Fruit fly (Drosophila melanogaster) whole organism, adult: ENCODE results near the gene CG13875.

Experiments used
- CG11617 ChIP-seq: fragments of 200-800 bp; sonication (Bioruptor generic); optimal IDR thresholded peaks from 2 replicates; lab custom pipeline; 2017; ENCODE audit warnings: mild to moderate bottlenecking, missing biosample characterization, missing genetic modification reagents, missing genetic modification characterization
- CG12768 ChIP-seq: fragments of 200-800 bp; sonication (Bioruptor generic); optimal IDR thresholded peaks from 2 replicates; lab custom pipeline; 2017; ENCODE audit warnings: missing biosample characterization, missing genetic modification characterization, mild to moderate bottlenecking, moderate library complexity, missing genetic modification reagents
- CG14711 ChIP-seq: fragments of 200-800 bp; sonication (Bioruptor generic); optimal IDR thresholded peaks from 2 replicates; lab custom pipeline; 2018; ENCODE audit warnings: missing biosample characterization, mild to moderate bottlenecking, missing genetic modification characterization, moderate library complexity
- CG1620 ChIP-seq: fragments of 200-800 bp; sonication (Bioruptor generic); optimal IDR thresholded peaks from 2 replicates; lab custom pipeline; 2016; ENCODE audit warnings: missing biosample characterization, missing genetic modification characterization
- CG33017 ChIP-seq: fragments of 200-800 bp; sonication (Bioruptor generic); optimal IDR thresholded peaks from 2 replicates; lab custom pipeline; 2018; ENCODE audit warnings: missing biosample characterization, mild to moderate bottlenecking, missing genetic modification characterization, moderate library complexity
- CG5204 ChIP-seq: fragments of 200-800 bp; sonication (Bioruptor generic); optimal IDR thresholded peaks from 2 replicates; lab custom pipeline; 2016; ENCODE audit warnings: missing biosample characterization, missing genetic modification characterization
- CG7045 ChIP-seq: fragments of 200-800 bp; sonication (Bioruptor generic); optimal IDR thresholded peaks from 2 replicates; lab custom pipeline; 2017; ENCODE audit warnings: missing biosample characterization, mild to moderate bottlenecking, missing genetic modification characterization
- CG7101 ChIP-seq: fragments of 200-800 bp; sonication (Bioruptor generic); optimal IDR thresholded peaks from 2 replicates; lab custom pipeline; 2018; ENCODE audit warnings: missing biosample characterization, mild to moderate bottlenecking, missing genetic modification characterization, moderate library complexity
- Clk ChIP-seq: fragments of 200-800 bp; sonication (Bioruptor generic); optimal IDR thresholded peaks from 2 replicates; lab custom pipeline; 2017; ENCODE audit warnings: missing biosample characterization, missing genetic modification characterization
- Crg-1 ChIP-seq: fragments of 200-800 bp; sonication (Bioruptor generic); optimal IDR thresholded peaks from 2 replicates; lab custom pipeline; 2016; ENCODE audit warnings: missing biosample characterization, missing genetic modification characterization
- Hr96 ChIP-seq: fragments of 200-800 bp; sonication (Bioruptor generic); optimal IDR thresholded peaks from 2 replicates; lab custom pipeline; 2016; ENCODE audit warnings: missing biosample characterization, missing genetic modification characterization
- Mnt ChIP-seq: fragments of 200-800 bp; sonication (Bioruptor generic); optimal IDR thresholded peaks from 2 replicates; lab custom pipeline; 2016; ENCODE audit warnings: missing biosample characterization, mild to moderate bottlenecking, missing genetic modification characterization
- bab1 ChIP-seq: fragments of 200-800 bp; sonication (Bioruptor generic); optimal IDR thresholded peaks from 3 replicates; lab custom pipeline; 2019; ENCODE audit warnings: missing biosample characterization, mild to moderate bottlenecking, missing genetic modification characterization, moderate library complexity
- cic ChIP-seq: fragments of 200-800 bp; sonication (Bioruptor generic); optimal IDR thresholded peaks from 2 replicates; lab custom pipeline; 2017; ENCODE audit warnings: missing biosample characterization, mild to moderate bottlenecking, missing genetic modification characterization, moderate library complexity
- cnc ChIP-seq, 2 experiments: fragments of >200 bp; optimal IDR thresholded peaks; 2 replicates each; lab custom pipeline; 2017
- kay ChIP-seq: fragments of 200-800 bp; sonication (Bioruptor generic); peaks from one replicate; lab custom pipeline; 2016; ENCODE audit warnings: missing biosample characterization, missing genetic modification characterization, borderline replicate concordance
- ovo ChIP-seq: fragments of 200-800 bp; sonication (Bioruptor generic); optimal IDR thresholded peaks from 2 replicates; lab custom pipeline; 2016; ENCODE audit warnings: missing biosample characterization, missing genetic modification characterization
- pad ChIP-seq: fragments of 200-800 bp; sonication (Bioruptor generic); optimal IDR thresholded peaks from 3 replicates; lab custom pipeline; 2017; ENCODE audit warnings: missing biosample characterization, missing genetic modification characterization, mild to moderate bottlenecking, moderate library complexity, missing genetic modification reagents
- tj ChIP-seq: fragments of 200-800 bp; sonication (Bioruptor generic); optimal IDR thresholded peaks from 3 replicates; lab custom pipeline; 2017; ENCODE audit warnings: missing biosample characterization, mild to moderate bottlenecking, missing genetic modification characterization, moderate library complexity
- toe ChIP-seq: fragments of 200-800 bp; sonication (Bioruptor generic); optimal IDR thresholded peaks from 2 replicates; lab custom pipeline; 2016; ENCODE audit warnings: missing biosample characterization, missing genetic modification characterization

CG13875 gene

DNA sequence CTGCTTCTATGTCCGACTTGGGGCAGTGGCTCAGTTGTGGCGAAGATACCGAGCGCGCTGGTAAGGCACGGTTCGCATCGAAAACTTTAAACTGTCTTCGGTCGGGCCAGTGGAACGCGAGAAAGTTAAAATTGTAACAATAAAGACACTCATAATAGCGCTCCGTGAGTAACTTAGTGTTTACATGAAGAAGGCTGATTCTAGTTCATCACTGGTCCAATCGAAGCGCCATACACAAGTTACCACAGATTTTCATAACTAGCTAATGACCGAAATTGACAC lies 480 bp downstream of the CG13875 start:
- TF ChIP-seq CG11617 (GFP tag; lab: Kevin White, UChicago) (no peak), tj (GFP tag; lab: Kevin White, UChicago) (no peak), Clk (GFP tag; lab: Kevin White, UChicago) (no peak), Hr96 (GFP tag; lab: Kevin White, UChicago) (no peak), CG1620 (GFP tag; lab: Kevin White, UChicago) (no peak), CG7101 (tag; lab: Kevin White, UChicago) (no peak), bab1 (GFP tag; lab: Kevin White, UChicago) (no peak), CG7045 (GFP tag; lab: Kevin White, UChicago) (no peak), cic (GFP tag; lab: Kevin White, UChicago) (no peak)

DNA sequence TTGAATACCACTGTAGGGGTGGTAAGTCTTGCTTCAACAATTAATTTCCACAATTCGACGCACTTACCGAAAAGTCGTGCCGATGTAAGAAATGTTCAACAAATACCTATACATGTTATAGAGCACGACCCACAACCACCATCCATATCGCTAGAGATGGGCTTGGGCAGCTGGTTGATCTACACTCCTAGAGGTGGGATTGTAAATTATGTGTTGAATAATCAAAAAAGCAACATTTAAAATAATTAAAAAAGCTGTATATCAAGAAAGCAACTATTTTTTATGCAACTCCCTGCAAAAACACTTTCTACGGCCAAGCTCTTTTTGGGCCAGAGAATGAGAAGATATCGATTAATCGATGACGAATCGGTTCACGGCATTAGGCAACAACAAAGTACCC lies 4.5 kb downstream of the CG13875 start, which contains the start of the genes CG34140, Mkp and Mtch:
Gene CG34140, minus strand, starts transcription at position 174 of the 400 bp plus-strand sequence.
Gene Mkp, minus strand, starts transcription at position 290 of the 400 bp plus-strand sequence.
Gene Mtch, plus strand, starts transcription at position 376 of the 400 bp plus-strand sequence.
- TF ChIP-seq cic (GFP tag; lab: Kevin White, UChicago) (peak; percentile 47), ovo (GFP tag; lab: Kevin White, UChicago) (peak; percentile 78), Clk (GFP tag; lab: Kevin White, UChicago) (peak; percentile 71), cnc (optimal IDR thresholded peaks at IDR 0.05; lab: Kevin White, UChicago) (no peak), toe (GFP tag; lab: Kevin White, UChicago) (no peak), CG1620 (GFP tag; lab: Kevin White, UChicago) (peak; percentile 91), CG12768 (peak; percentile 63), tj (GFP tag; lab: Kevin White, UChicago) (peak; percentile 75), CG33017 (tag; lab: Kevin White, UChicago) (peak; percentile 70), CG5204 (GFP tag; lab: Kevin White, UChicago) (no peak), CG14711 (peak; percentile 86), CG7045 (GFP tag; lab: Kevin White, UChicago) (peak; percentile 69), CG11617 (GFP tag; lab: Kevin White, UChicago) (peak; percentile 92), kay (GFP tag; lab: Kevin White, UChicago) (peak; percentile 73), Hr96 (GFP tag; lab: Kevin White, UChicago) (peak; percentile 92), pad (GFP tag; lab: Kevin White, UChicago) (peak; percentile 68), Crg-1 (GFP tag; lab: Kevin White, UChicago) (peak; percentile 93), CG7101 (tag; lab: Kevin White, UChicago) (peak; percentile 86), Mnt (GFP tag; lab: Kevin White, UChicago) (peak; percentile 88), bab1 (GFP tag; lab: Kevin White, UChicago) (peak; percentile 92)

dm6 chr3L:199050-199745 lies 19.5 kb downstream of the CG13875 start:
- TF ChIP-seq ovo (GFP tag; lab: Kevin White, UChicago) (no peak), kay (GFP tag; lab: Kevin White, UChicago) (no peak), CG33017 (tag; lab: Kevin White, UChicago) (no peak), CG1620 (GFP tag; lab: Kevin White, UChicago) (peak; percentile 43), pad (GFP tag; lab: Kevin White, UChicago) (peak; percentile 97), CG12768 (no peak), Mnt (GFP tag; lab: Kevin White, UChicago) (peak; percentile 98), cic (GFP tag; lab: Kevin White, UChicago) (peak; percentile 77), tj (GFP tag; lab: Kevin White, UChicago) (no peak), bab1 (GFP tag; lab: Kevin White, UChicago) (peak; percentile 19), toe (GFP tag; lab: Kevin White, UChicago) (no peak), Clk (GFP tag; lab: Kevin White, UChicago) (no peak), cnc (optimal IDR thresholded peaks at IDR 0.05; lab: Kevin White, UChicago) (no peak), CG7045 (GFP tag; lab: Kevin White, UChicago) (no peak), CG5204 (GFP tag; lab: Kevin White, UChicago) (no peak), CG11617 (GFP tag; lab: Kevin White, UChicago) (no peak), CG14711 (no peak), Hr96 (GFP tag; lab: Kevin White, UChicago) (no peak), Crg-1 (GFP tag; lab: Kevin White, UChicago) (peak; percentile 44)

DNA sequence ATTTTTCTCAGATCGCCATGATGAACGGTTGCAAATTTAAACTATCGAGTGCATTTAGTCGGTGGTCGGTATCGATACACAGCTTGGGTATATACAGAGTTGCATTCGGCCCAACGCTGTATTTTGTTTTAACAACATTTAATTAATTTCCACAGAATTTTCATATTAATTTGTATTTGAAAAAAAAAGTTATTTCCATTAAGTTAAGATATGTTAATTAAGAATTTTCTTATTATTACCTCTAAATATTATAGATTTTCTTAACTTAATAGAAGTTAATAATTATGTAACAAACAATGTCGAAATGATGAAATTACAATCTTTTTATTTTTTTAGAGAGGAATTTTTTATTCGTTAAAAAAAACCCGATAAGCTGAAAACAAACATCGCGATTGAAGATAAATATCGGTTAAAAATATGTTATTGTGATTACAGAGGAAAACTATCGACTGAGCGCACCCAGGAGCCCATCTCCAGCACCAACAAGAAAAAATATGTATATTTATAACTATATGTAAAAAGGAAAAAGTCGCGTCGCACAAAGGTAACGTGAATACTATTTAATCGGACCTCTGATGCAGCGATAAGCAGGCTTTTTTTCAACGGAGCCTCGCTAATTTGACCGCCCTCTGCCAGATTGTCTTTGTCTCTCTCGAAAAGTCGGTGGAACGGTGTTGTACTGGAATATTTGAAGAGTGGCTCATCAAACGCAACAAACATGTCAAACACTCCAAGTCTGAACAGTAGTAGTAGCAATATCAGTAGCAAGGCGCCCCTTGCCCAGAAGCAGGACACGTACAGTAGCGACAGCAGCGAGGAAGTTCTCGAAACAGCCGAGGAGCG lies 20.3 kb downstream of the CG13875 start, which contains the start of the genes rno and mri:
Gene rno, minus strand, starts transcription at position 9 of the 843 bp plus-strand sequence.
Gene mri, plus strand, starts transcription at position 421 of the 843 bp plus-strand sequence.
- peak; percentile 44 for TF ChIP-seq CG1620 (GFP tag; lab: Kevin White, UChicago)
- peak; percentile 36 for TF ChIP-seq tj (GFP tag; lab: Kevin White, UChicago)
- TF ChIP-seq CG33017 (tag; lab: Kevin White, UChicago) = peak; percentile 70
- peak; percentile 80 for TF ChIP-seq CG11617 (GFP tag; lab: Kevin White, UChicago)
- peak; percentile 45 for TF ChIP-seq Hr96 (GFP tag; lab: Kevin White, UChicago)
- peak; percentile 55 for TF ChIP-seq Crg-1 (GFP tag; lab: Kevin White, UChicago)
- no peak for TF ChIP-seq cnc (optimal IDR thresholded peaks at IDR 0.05; lab: Kevin White, UChicago)
- TF ChIP-seq CG14711 = peak; percentile 85
- TF ChIP-seq pad (GFP tag; lab: Kevin White, UChicago) = no peak
- no peak for TF ChIP-seq kay (GFP tag; lab: Kevin White, UChicago)
- TF ChIP-seq cic (GFP tag; lab: Kevin White, UChicago) = peak; percentile 16
- TF ChIP-seq CG5204 (GFP tag; lab: Kevin White, UChicago) = no peak
- TF ChIP-seq CG12768 = peak; percentile 54
- TF ChIP-seq Mnt (GFP tag; lab: Kevin White, UChicago) = peak; percentile 52
- TF ChIP-seq toe (GFP tag; lab: Kevin White, UChicago) = no peak
- TF ChIP-seq bab1 (GFP tag; lab: Kevin White, UChicago) = peak; percentile 64
- TF ChIP-seq CG7101 (tag; lab: Kevin White, UChicago) = peak; percentile 85
- TF ChIP-seq CG7045 (GFP tag; lab: Kevin White, UChicago) = peak; percentile 47
- TF ChIP-seq Clk (GFP tag; lab: Kevin White, UChicago) = peak; percentile 23
- peak; percentile 46 for TF ChIP-seq ovo (GFP tag; lab: Kevin White, UChicago)
